Fruit fly (Drosophila melanogaster) whole organism, embryonic: ENCODE measurements around the gene CG32816.

ENCODE experiments used
- Bgb ChIP-seq: fragments of 200-800 bp; sonication (Bioruptor generic); IDR thresholded peaks from 2 replicates; pipeline ENCODE4 v1.3.6; 2022; ENCODE audit warnings: missing biosample characterization, missing genetic modification characterization; ENCODE audit not compliant: partially characterized antibody
- Blimp-1 ChIP-seq: fragments of 200-800 bp; sonication (Bioruptor generic); optimal IDR thresholded peaks from 3 replicates; lab custom pipeline; 2018; ENCODE audit warnings: missing biosample characterization, missing genetic modification characterization, mild to moderate bottlenecking, moderate library complexity, missing genetic modification reagents
- CG10654 ChIP-seq: fragments of 200-800 bp; sonication (Bioruptor generic); optimal IDR thresholded peaks from 2 replicates; lab custom pipeline; 2016; ENCODE audit warnings: missing biosample characterization, missing genetic modification characterization
- CG11696 ChIP-seq: fragments of 200-800 bp; sonication (Bioruptor generic); IDR thresholded peaks from 2 replicates; pipeline ENCODE4 v1.3.6; 2022; ENCODE audit warnings: missing biosample characterization, missing genetic modification characterization
- CG14667 ChIP-seq: fragments of 200-800 bp; sonication (Bioruptor generic); IDR thresholded peaks from 2 replicates; pipeline ENCODE4 v1.3.6; 2022; ENCODE audit warnings: missing biosample characterization, missing genetic modification characterization
- CG1603 ChIP-seq: fragments of 200-800 bp; sonication (Bioruptor generic); optimal IDR thresholded peaks from 2 replicates; lab custom pipeline; 2019; ENCODE audit warnings: missing biosample characterization, mild to moderate bottlenecking, missing genetic modification characterization, moderate library complexity
- CG18599 ChIP-seq: fragments of 200-800 bp; sonication (Bioruptor generic); optimal IDR thresholded peaks from 3 replicates; lab custom pipeline; 2017; ENCODE audit warnings: missing biosample characterization, missing genetic modification characterization, mild to moderate bottlenecking, moderate library complexity, missing genetic modification reagents
- CG18619 ChIP-seq: fragments of 200-800 bp; sonication (Bioruptor generic); optimal IDR thresholded peaks from 3 replicates; lab custom pipeline; 2017; ENCODE audit warnings: missing biosample characterization, mild to moderate bottlenecking, missing genetic modification characterization
- CG2116 ChIP-seq: fragments of 200-800 bp; sonication (Bioruptor generic); optimal IDR thresholded peaks from 3 replicates; lab custom pipeline; 2018; ENCODE audit warnings: missing biosample characterization, mild to moderate bottlenecking, missing genetic modification characterization
- CG30020 ChIP-seq: fragments of 200-800 bp; optimal IDR thresholded peaks from 2 replicates; lab custom pipeline; 2019; ENCODE audit warnings: missing biosample characterization, mild to moderate bottlenecking, missing genetic modification characterization, moderate library complexity
- CG3281 ChIP-seq: fragments of 200-800 bp; sonication (Bioruptor generic); optimal IDR thresholded peaks from 3 replicates; lab custom pipeline; 2017; ENCODE audit warnings: missing biosample characterization, mild to moderate bottlenecking, missing genetic modification characterization
- CG42726 ChIP-seq: fragments of 200-800 bp; sonication (Bioruptor generic); IDR thresholded peaks from 2 replicates; pipeline ENCODE4 v1.3.6; 2022; ENCODE audit warnings: missing biosample characterization, missing genetic modification characterization; ENCODE audit not compliant: partially characterized antibody
- CG8089 ChIP-seq: fragments of 200-800 bp; sonication (Bioruptor generic); optimal IDR thresholded peaks from 3 replicates; lab custom pipeline; 2016; ENCODE audit warnings: missing biosample characterization, missing genetic modification characterization
- CG8290 ChIP-seq, 3 experiments: fragments of 200-800 bp; sonication (Bioruptor generic); optimal IDR thresholded peaks; 2 replicates each; lab custom pipeline; 2016 to 2019; ENCODE audit warnings: missing biosample characterization in 3 of 3, missing genetic modification characterization in 3 of 3, mild to moderate bottlenecking in 2 of 3, moderate library complexity in 1 of 3
- CG9797 ChIP-seq: fragments of 200-800 bp; sonication (Bioruptor generic); optimal IDR thresholded peaks from 3 replicates; lab custom pipeline; 2018; ENCODE audit warnings: missing biosample characterization, mild to moderate bottlenecking, missing genetic modification characterization
- Deaf1 ChIP-seq: fragments of 200-800 bp; optimal IDR thresholded peaks from 3 replicates; lab custom pipeline; 2019; ENCODE audit warnings: missing biosample characterization, mild to moderate bottlenecking, missing genetic modification characterization, moderate library complexity
- Dek ChIP-seq: fragments of 200-800 bp; sonication (Bioruptor generic); optimal IDR thresholded peaks from 3 replicates; lab custom pipeline; 2019; ENCODE audit warnings: missing biosample characterization, mild to moderate bottlenecking, missing genetic modification characterization, moderate library complexity
- Ets65A ChIP-seq: fragments of 200-800 bp; sonication (Bioruptor generic); peaks from one replicate; lab custom pipeline; 2016; ENCODE audit warnings: missing biosample characterization, missing genetic modification characterization
- Hsf ChIP-seq: fragments of 200-800 bp; sonication (Bioruptor generic); optimal IDR thresholded peaks from 3 replicates; lab custom pipeline; 2016; ENCODE audit warnings: missing biosample characterization, missing genetic modification characterization
- Jarid2 ChIP-seq: fragments of 200-800 bp; sonication (Bioruptor generic); optimal IDR thresholded peaks from 3 replicates; lab custom pipeline; 2017; ENCODE audit warnings: mild to moderate bottlenecking, missing biosample characterization, missing genetic modification reagents, missing genetic modification characterization
- Max ChIP-seq: fragments of 200-800 bp; sonication (Bioruptor generic); optimal IDR thresholded peaks from 2 replicates; lab custom pipeline; 2016; ENCODE audit warnings: missing biosample characterization, mild to moderate bottlenecking, missing genetic modification characterization
- Med ChIP-seq: fragments of 200-800 bp; sonication (Bioruptor generic); peaks from one replicate; lab custom pipeline; 2016; ENCODE audit warnings: missing biosample characterization, missing genetic modification characterization, mild to moderate bottlenecking, inconsistent platforms, moderate library complexity
- Pdp1 ChIP-seq, 2 experiments: fragments of 200-800 bp; sonication (Bioruptor generic); optimal IDR thresholded peaks; 3 replicates each; lab custom pipeline; 2016; ENCODE audit warnings: missing biosample characterization in 2 of 2, missing genetic modification characterization in 2 of 2, mild to moderate bottlenecking in 1 of 2, moderate library complexity in 1 of 2
- Sox100B ChIP-seq: fragments of 200-800 bp; sonication (Bioruptor generic); optimal IDR thresholded peaks from 3 replicates; lab custom pipeline; 2018; ENCODE audit warnings: missing biosample characterization, mild to moderate bottlenecking, missing genetic modification characterization
- Sox102F ChIP-seq: fragments of 200-800 bp; sonication (Bioruptor generic); optimal IDR thresholded peaks from 2 replicates; lab custom pipeline; 2018; ENCODE audit warnings: missing biosample characterization, mild to moderate bottlenecking, missing genetic modification characterization, moderate library complexity
- TFAM ChIP-seq: fragments of 200-800 bp; sonication (Bioruptor generic); optimal IDR thresholded peaks from 2 replicates; lab custom pipeline; 2017; ENCODE audit warnings: missing biosample characterization, missing genetic modification characterization, inconsistent platforms
- Trl ChIP-seq, 3 experiments: fragments of >200 bp in 2 of 3; fragments of 200-800 bp in 1 of 3; sonication (Bioruptor generic) in 1 of 3; optimal IDR thresholded peaks; 2 replicates in 1 of 3; 3 replicates in 2 of 3; lab custom pipeline; 2016 to 2017; ENCODE audit warnings: missing biosample characterization in 1 of 3, missing genetic modification characterization in 1 of 3
- Xbp1 ChIP-seq: fragments of 200-800 bp; sonication (Bioruptor generic); optimal IDR thresholded peaks from 3 replicates; lab custom pipeline; 2016; ENCODE audit warnings: missing biosample characterization, mild to moderate bottlenecking, missing genetic modification characterization
- Xrp1 ChIP-seq: fragments of 200-800 bp; sonication (Bioruptor generic); IDR thresholded peaks from 2 replicates; pipeline ENCODE4 v1.3.6; 2022; ENCODE audit warnings: missing biosample characterization, missing genetic modification characterization
- chinmo ChIP-seq: fragments of 200-800 bp; sonication (Bioruptor generic); IDR thresholded peaks from 4 replicates; pipeline ENCODE4 v1.3.6; 2022; ENCODE audit warnings: missing biosample characterization, missing genetic modification characterization; ENCODE audit not compliant: partially characterized antibody
- cwo ChIP-seq: fragments of 200-800 bp; sonication (Bioruptor generic); optimal IDR thresholded peaks from 3 replicates; lab custom pipeline; 2017; ENCODE audit warnings: missing biosample characterization, missing genetic modification characterization, mild to moderate bottlenecking, moderate library complexity, missing genetic modification reagents
- ewg ChIP-seq: fragments of 200-800 bp; sonication (Bioruptor generic); optimal IDR thresholded peaks from 3 replicates; lab custom pipeline; 2017; ENCODE audit warnings: mild to moderate bottlenecking, missing biosample characterization, missing genetic modification reagents, missing genetic modification characterization
- gfzf ChIP-seq: fragments of 200-800 bp; sonication (Bioruptor generic); optimal IDR thresholded peaks from 2 replicates; lab custom pipeline; 2016; ENCODE audit warnings: missing biosample characterization, mild to moderate bottlenecking, missing genetic modification characterization, moderate library complexity
- grn ChIP-seq: fragments of 200-800 bp; sonication (Bioruptor generic); optimal IDR thresholded peaks from 3 replicates; lab custom pipeline; 2017; ENCODE audit warnings: missing biosample characterization, missing genetic modification characterization
- hbn ChIP-seq: fragments of 200-800 bp; sonication (Bioruptor generic); IDR thresholded peaks from 2 replicates; pipeline ENCODE4 v1.3.6; 2022; ENCODE audit warnings: missing biosample characterization, missing genetic modification characterization; ENCODE audit not compliant: partially characterized antibody
- ind ChIP-seq: fragments of 200-800 bp; sonication (Bioruptor generic); optimal IDR thresholded peaks from 3 replicates; lab custom pipeline; 2016; ENCODE audit warnings: missing biosample characterization, missing genetic modification characterization
- jing ChIP-seq: fragments of 200-800 bp; sonication (Bioruptor generic); optimal IDR thresholded peaks from 2 replicates; lab custom pipeline; 2018; ENCODE audit warnings: missing biosample characterization, mild to moderate bottlenecking, missing genetic modification characterization
- lbe ChIP-seq: fragments of 200-800 bp; sonication (Bioruptor generic); optimal IDR thresholded peaks from 2 replicates; lab custom pipeline; 2016; ENCODE audit warnings: missing biosample characterization, mild to moderate bottlenecking, missing genetic modification characterization
- lov ChIP-seq, 2 experiments: fragments of 200-800 bp in 1 of 2; fragments of >200 bp in 1 of 2; sonication (Bioruptor generic) in 1 of 2; IDR thresholded peaks in 1 of 2; optimal IDR thresholded peaks in 1 of 2; 2 replicates in 1 of 2; 3 replicates in 1 of 2; pipeline versions ENCODE4 v1.3.6 to Lab custom; 2017 to 2022; ENCODE audit warnings: missing biosample characterization in 1 of 2, missing genetic modification characterization in 1 of 2
- mld ChIP-seq: fragments of 200-800 bp; sonication (Bioruptor generic); IDR thresholded peaks from 3 replicates; pipeline ENCODE4 v1.3.6; 2022; ENCODE audit warnings: missing biosample characterization, missing genetic modification characterization; ENCODE audit not compliant: partially characterized antibody
- nom ChIP-seq: fragments of 200-800 bp; sonication (Bioruptor generic); optimal IDR thresholded peaks from 2 replicates; lab custom pipeline; 2017; ENCODE audit warnings: missing biosample characterization, missing genetic modification characterization, mild to moderate bottlenecking, moderate library complexity, missing genetic modification reagents
- pan ChIP-seq, 4 experiments: fragments of >200 bp in 3 of 4; fragments of 200-800 bp in 1 of 4; sonication (Bioruptor generic) in 1 of 4; optimal IDR thresholded peaks in 3 of 4; IDR thresholded peaks in 1 of 4; 2 replicates each; pipeline versions ENCODE4 v1.3.6 to Lab custom; 2017 to 2022; ENCODE audit warnings: missing biosample characterization in 2 of 4, missing genetic modification characterization in 2 of 4, mixed read lengths in 1 of 4
- pros ChIP-seq: fragments of 200-800 bp; sonication (Bioruptor generic); optimal IDR thresholded peaks from 3 replicates; lab custom pipeline; 2019; ENCODE audit warnings: missing biosample characterization, mild to moderate bottlenecking, missing genetic modification characterization, moderate library complexity
- sr ChIP-seq: fragments of 200-800 bp; sonication (Bioruptor generic); IDR thresholded peaks from 3 replicates; pipeline ENCODE4 v1.3.6; 2022; ENCODE audit warnings: missing biosample characterization, missing genetic modification characterization
- trem ChIP-seq: fragments of 200-800 bp; optimal IDR thresholded peaks from 3 replicates; lab custom pipeline; 2019; ENCODE audit warnings: missing biosample characterization, mild to moderate bottlenecking, missing genetic modification characterization, moderate library complexity
- trh ChIP-seq: fragments of 200-800 bp; sonication (Bioruptor generic); optimal IDR thresholded peaks from 2 replicates; lab custom pipeline; 2016; ENCODE audit warnings: missing biosample characterization, missing genetic modification characterization
- vvl ChIP-seq: fragments of 200-800 bp; sonication (Bioruptor generic); IDR thresholded peaks from 2 replicates; pipeline ENCODE4 v1.3.6; 2022; ENCODE audit warnings: missing biosample characterization, missing genetic modification characterization

The CG32816 gene

dm6 chrX:277885-278284 lies 192.6 kb downstream of the CG32816 start (continued):
- TF ChIP-seq Sox102F (GFP tag; lab: Kevin White, UChicago) (no peak), CG30020 (no peak), lov (optimal IDR thresholded peaks at IDR 0.05; lab: Kevin White, UChicago) (no peak), lov (GFP tag; IDR thresholded peaks at IDR 0.05; lab: Robert Waterston, UW) (no peak), CG8290 (GFP tag; optimal IDR thresholded peaks at IDR 0.05; lab: Kevin White, UChicago) (no peak), CG8290 (tag; optimal IDR thresholded peaks at IDR 0.05; lab: Kevin White, UChicago) (peak in 1 of 2 experiments; percentile 17), CG18599 (no peak), gfzf (GFP tag; lab: Kevin White, UChicago) (no peak), Pdp1 (GFP tag; optimal IDR thresholded peaks at IDR 0.05; lab: Kevin White, UChicago) (peak in 1 of 2 experiments; percentile 73), CG11696 (GFP tag; lab: Robert Waterston, UW) (no peak), hbn (GFP tag; lab: Robert Waterston, UW) (no peak), CG14667 (GFP tag; lab: Robert Waterston, UW) (no peak), CG42726 (GFP tag; lab: Robert Waterston, UW) (no peak), CG8089 (no peak), mld (no peak), Blimp-1 (GFP tag; lab: Kevin White, UChicago) (peak; percentile 97), Hsf (no peak), Max (GFP tag; lab: Kevin White, UChicago) (no peak), pros (peak; percentile 80), Xbp1 (no peak), CG18619 (GFP tag; lab: Kevin White, UChicago) (no peak), CG9797 (no peak), Dek (tag; lab: Kevin White, UChicago) (no peak), Deaf1 (no peak), nom (no peak), CG1603 (tag; lab: Kevin White, UChicago) (no peak), chinmo (GFP tag; lab: Robert Waterston, UW) (0 out of 4 replicates have a peak, but pooled peaks have one; percentile 18), lbe (GFP tag; lab: Kevin White, UChicago) (no peak), cwo (GFP tag; lab: Kevin White, UChicago) (no peak), TFAM (GFP tag; lab: Kevin White, UChicago) (no peak), Bgb (GFP tag; lab: Robert Waterston, UW) (no peak), trem (no peak), vvl (GFP tag; lab: Robert Waterston, UW) (no peak), Sox100B (no peak), sr (GFP tag; lab: Robert Waterston, UW) (no peak), CG2116 (GFP tag; lab: Kevin White, UChicago) (no peak)

dm6 chrX:276569-276968 lies 194.0 kb downstream of the CG32816 start:
- TF ChIP-seq lov (optimal IDR thresholded peaks at IDR 0.05; lab: Kevin White, UChicago) (no peak), lov (GFP tag; IDR thresholded peaks at IDR 0.05; lab: Robert Waterston, UW) (no peak), Ets65A (peak; percentile 32), grn (GFP tag; lab: Kevin White, UChicago) (peak; percentile 38), pros (peak; percentile 96)

- peak; percentile 83 for TF ChIP-seq Med (GFP tag; lab: Kevin White, UChicago)
- TF ChIP-seq ewg (GFP tag; lab: Kevin White, UChicago), result peak; percentile 100
- TF ChIP-seq CG10654 (GFP tag; lab: Kevin White, UChicago), result no peak
- TF ChIP-seq Trl (optimal IDR thresholded peaks at IDR 0.05; lab: Kevin White, UChicago), result peak; percentile 56 to 60
- no peak for TF ChIP-seq Trl (GFP tag; optimal IDR thresholded peaks at IDR 0.05; lab: Kevin White, UChicago)
- TF ChIP-seq Xrp1, result peak; percentile 49
- TF ChIP-seq Jarid2 (GFP tag; lab: Kevin White, UChicago), result peak; percentile 18
- no peak for TF ChIP-seq trh (GFP tag; lab: Kevin White, UChicago)
- no peak for TF ChIP-seq jing (GFP tag; lab: Kevin White, UChicago)
- TF ChIP-seq pan (optimal IDR thresholded peaks at IDR 0.05; lab: Kevin White, UChicago), result no peak
- peak in 1 of 2 experiments; percentile 11 for TF ChIP-seq pan (GFP tag; optimal IDR thresholded peaks at IDR 0.05 in 1 of 2, IDR thresholded peaks at IDR 0.05 in 1 of 2)
- no peak for TF ChIP-seq CG3281
- TF ChIP-seq ind (GFP tag; lab: Kevin White, UChicago), result no peak
Measured at dm6 chrX:276065-276464, 194.5 kb downstream of the CG32816 start.
